Worm (Caenorhabditis elegans): ENCODE data around the gene rep-1.

Gene rep-1

ce11 chrIII:1601464-1602169 is 31.5 kb downstream of the rep-1 start (continued):
- TF ChIP-seq lir-1 (GFP tag; conservative IDR thresholded peaks at IDR 0.05) (peak; percentile 52; the same call in 1 of the 2 replicates), D2030.7 (GFP tag; IDR thresholded peaks at IDR 0.05) (peak; percentile 87), B0336.3 (GFP tag; IDR thresholded peaks at IDR 0.05) (peak; percentile 32; the same call in 1 of the 2 replicates), F49E8.2 (tag; optimal IDR thresholded peaks at IDR 0.05; ENCODE audit: insufficient read depth) (peak; percentile 21), aptf-2 (GFP tag; conservative IDR thresholded peaks at IDR 0.05) (peak; percentile 78), him-1 (tag; optimal IDR thresholded peaks at IDR 0.05) (peak; percentile 20), snpc-3.4 (tag; optimal IDR thresholded peaks at IDR 0.05) (peak; percentile 42), repo-1 (tag; optimal IDR thresholded peaks at IDR 0.05) (no peak), ccch-3 (GFP tag; optimal IDR thresholded peaks at IDR 0.05) (peak; percentile 61), rpc-1 (optimal IDR thresholded peaks at IDR 0.05) (peak; percentile 79), rpc-1 (tag; optimal IDR thresholded peaks at IDR 0.05) (peak; percentile 82), zfh-2 (GFP tag; conservative IDR thresholded peaks at IDR 0.05) (no peak), ztf-6 (GFP tag; IDR thresholded peaks at IDR 0.05) (peak; percentile 74; the same call in 1 of the 2 replicates), ama-1 (optimal IDR thresholded peaks at IDR 0.05) (no peak), ama-1 (GFP tag; optimal IDR thresholded peaks at IDR 0.05) (peak in 1 of 2 experiments; percentile 37), sea-2 (GFP tag; IDR thresholded peaks at IDR 0.05) (no peak), B0019.2 (GFP tag; conservative IDR thresholded peaks at IDR 0.05) (peak; percentile 64), T07F8.4 (tag; optimal IDR thresholded peaks at IDR 0.05) (peak; percentile 82), hrde-1 (tag; optimal IDR thresholded peaks at IDR 0.05; ENCODE audit: borderline replicate concordance) (peak; percentile 56), F52B5.7 (tag; optimal IDR thresholded peaks at IDR 0.05) (peak; percentile 69), F57A8.1 (GFP tag; optimal IDR thresholded peaks at IDR 0.05) (no peak), madf-10 (tag; optimal IDR thresholded peaks at IDR 0.05) (peak; percentile 53), F10E7.11 (tag; optimal IDR thresholded peaks at IDR 0.05) (no peak), lin-54 (GFP tag; optimal IDR thresholded peaks at IDR 0.05) (peak; percentile 54), egrh-3 (GFP tag; IDR thresholded peaks at IDR 0.05) (peak; percentile 45), T26A5.8 (tag; optimal IDR thresholded peaks at IDR 0.05) (peak; percentile 40), tbx-9 (tag; optimal IDR thresholded peaks at IDR 0.05; ENCODE audit: borderline replicate concordance) (peak; percentile 30), dox-1 (GFP tag; IDR thresholded peaks at IDR 0.05) (peak; percentile 63; the same call in 1 of the 2 replicates), K11D2.4 (GFP tag; IDR thresholded peaks at IDR 0.05) (0 out of 2 replicates have a peak, but pooled peaks have one; percentile 15), let-526 (GFP tag; IDR thresholded peaks at IDR 0.05) (peak; percentile 43; the same call in 1 of the 2 replicates), F33H1.4 (GFP tag; IDR thresholded peaks at IDR 0.05) (peak; percentile 39; the same call in 1 of the 2 replicates), hlh-26 (GFP tag; conservative IDR thresholded peaks at IDR 0.05) (no peak), mel-28 (tag; optimal IDR thresholded peaks at IDR 0.05; ENCODE audit: borderline replicate concordance) (no peak), bed-2 (GFP tag; IDR thresholded peaks at IDR 0.05) (0 out of 2 replicates have a peak, but pooled peaks have one; percentile 27), nhr-120 (GFP tag; IDR thresholded peaks at IDR 0.05) (0 out of 2 replicates have a peak, but pooled peaks have one; percentile 73), snpc-1.1 (tag; optimal IDR thresholded peaks at IDR 0.05; ENCODE audit: insufficient read depth) (no peak), nhr-90 (tag; optimal IDR thresholded peaks at IDR 0.05) (peak; percentile 73), mes-4 (tag; optimal IDR thresholded peaks at IDR 0.05) (no peak), let-607 (tag; optimal IDR thresholded peaks at IDR 0.05) (peak in 1 of 2 experiments; percentile 55), snpc-4 (GFP tag; optimal IDR thresholded peaks at IDR 0.05) (peak; percentile 59), snpc-4 (tag; optimal IDR thresholded peaks at IDR 0.05) (peak in 1 of 4 experiments; percentile 58), lsy-27 (tag; optimal IDR thresholded peaks at IDR 0.05; ENCODE audit: borderline replicate concordance, insufficient read depth) (no peak), zim-3 (tag; optimal IDR thresholded peaks at IDR 0.05) (peak; percentile 79), atf-7 (tag; optimal IDR thresholded peaks at IDR 0.05) (peak; percentile 72), cebp-1 (GFP tag; IDR thresholded peaks at IDR 0.05) (peak; percentile 23; the same call in 1 of the 2 replicates), cebp-1 (tag; optimal IDR thresholded peaks at IDR 0.05) (peak; percentile 62), ets-4 (GFP tag; optimal IDR thresholded peaks at IDR 0.05) (no peak)

Data from whole organism, young adult.